Worm (Caenorhabditis elegans): ENCODE data around the gene tag-294.

ce11 chrX:5775804-5776252, 12.6 kb upstream of the tag-294 start:
- peak; percentile 72; the same call in 1 of the 2 replicates for TF ChIP-seq tab-1 (GFP tag; IDR thresholded peaks at IDR 0.05)
- TF ChIP-seq cog-1 (tag; optimal IDR thresholded peaks at IDR 0.05), result peak; percentile 35
- no peak for TF ChIP-seq med-1 (GFP tag; optimal IDR thresholded peaks at IDR 0.05; ENCODE audit: insufficient read depth)
- no peak for TF ChIP-seq T22C8.4 (GFP tag; IDR thresholded peaks at IDR 0.05)
- no peak; the same call in 1 of the 2 replicates for TF ChIP-seq flt-1 (GFP tag; IDR thresholded peaks at IDR 0.05)
- TF ChIP-seq ref-1 (GFP tag; conservative IDR thresholded peaks at IDR 0.05), result no peak

All from whole organism, midembryonic.